Worm (Caenorhabditis elegans): ENCODE data around the gene srw-130.
A peak's percentile ranks its signal among the peaks of the same experiment; 100 is the strongest.

DNA sequence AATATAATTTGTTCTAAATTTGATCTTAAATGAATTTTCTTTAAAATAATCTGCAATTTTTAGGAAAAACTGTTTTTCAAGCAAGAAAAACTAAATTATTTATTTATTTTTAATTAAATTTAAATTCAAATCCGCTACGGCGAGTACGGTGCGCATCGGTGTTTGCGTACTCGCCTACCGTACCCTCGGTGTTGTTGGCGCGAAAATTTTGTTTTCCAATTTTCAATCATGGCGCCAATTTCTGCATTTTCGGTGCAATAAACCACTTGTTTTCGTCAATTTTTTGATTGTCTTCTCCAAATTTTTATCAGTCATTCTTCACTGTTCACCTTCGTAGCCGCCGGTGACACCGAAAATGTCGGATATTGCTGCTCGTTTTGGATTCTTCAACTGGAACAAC lies 30.1 kb upstream of the srw-130 start, which contains the start of gene pygl-1:
- no peak for TF ChIP-seq dao-5 (tag; optimal IDR thresholded peaks at IDR 0.05)
- no peak for TF ChIP-seq him-1 (tag; optimal IDR thresholded peaks at IDR 0.05)
- peak; percentile 2 for TF ChIP-seq W03F9.2 (tag; optimal IDR thresholded peaks at IDR 0.05)

Data from whole organism, L4/young adult.